Worm (Caenorhabditis elegans) whole organism, young adult: Measurements from ENCODE around the gene btb-20.

Experiments
- ets-4 ChIP-seq: fragments of 200-800 bp; sonication (Bioruptor generic); optimal IDR thresholded peaks from 2 replicates; lab custom pipeline; 2018; ENCODE audit warnings: mild to moderate bottlenecking, missing genetic modification characterization, missing compliant biosample characterization
- gei-17 ChIP-seq: fragments of 200-800 bp; sonication (Bioruptor generic); optimal IDR thresholded peaks from 2 replicates; lab custom pipeline; 2018; ENCODE audit warnings: mild to moderate bottlenecking, missing genetic modification characterization, missing compliant biosample characterization
- let-607 ChIP-seq, 2 experiments: fragments of 200-800 bp in 1 of 2; sonication (Bioruptor generic) in 1 of 2; sonication (generic microtip) in 1 of 2; optimal IDR thresholded peaks; 2 replicates each; lab custom pipeline; 2016 to 2018; ENCODE audit warnings: mild to moderate bottlenecking in 2 of 2, missing compliant biosample characterization in 2 of 2, missing genetic modification characterization in 2 of 2, moderate library complexity in 2 of 2, missing genotype in 1 of 2
- sea-2 ChIP-seq: fragments of 200-800 bp; sonication (Bioruptor generic); IDR thresholded peaks from 2 replicates; pipeline ENCODE4 v1.3.6; 2022; ENCODE audit warnings: missing genetic modification characterization, missing compliant biosample characterization

ce11 chrII:14528233-14528802, 5.0 kb upstream of the btb-20 start, which contains the start of the genes F57C2.5 and spat-1:
- TF ChIP-seq let-607 (tag; optimal IDR thresholded peaks at IDR 0.05; lab: Kevin White, UChicago) (peak in 1 of 2 experiments; percentile 32), gei-17 (no peak), ets-4 (GFP tag; lab: Kevin White, UChicago) (no peak), sea-2 (GFP tag; lab: Robert Waterston, UW) (no peak)
